Worm (Caenorhabditis elegans) whole organism, dauer: ENCODE data around the gene F52G2.3.
"Not testable (repeated sequence)": the region's sequence is repeated elsewhere in the genome, so short reads cannot be mapped to it uniquely, and the experiment has no call there.

Source experiments
- unc-62 ChIP-seq: sonication (generic microtip); optimal IDR thresholded peaks from 2 replicates; lab custom pipeline; 2017; ENCODE audit warnings: missing biosample characterization, missing genetic modification reagents, missing genetic modification characterization

Gene F52G2.3

DNA sequence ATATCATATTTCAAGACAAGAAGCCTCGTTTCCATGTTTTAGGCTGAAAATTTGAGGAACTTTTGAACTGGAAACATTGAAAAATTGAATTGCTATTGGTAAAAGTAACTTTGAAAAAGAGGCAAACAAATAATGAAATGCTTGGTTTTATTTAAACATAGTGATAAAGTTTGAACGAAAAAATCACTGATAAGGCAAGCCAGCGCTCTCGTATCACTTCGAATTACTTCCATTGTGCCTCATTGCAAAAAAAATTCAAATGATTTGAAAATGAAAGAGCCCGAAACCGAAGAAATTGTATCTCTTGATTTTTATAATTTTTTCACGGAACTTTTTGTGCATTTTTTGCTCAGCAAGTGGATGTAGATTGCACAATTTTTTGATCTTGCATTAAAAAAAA, at the start of gene F52G2.3:
TSS of gene F52G2.3 (minus strand) at position 43 of the 400 bp plus-strand sequence.
- TF ChIP-seq unc-62 (GFP tag; lab: Kevin White, UChicago): no peak

DNA sequence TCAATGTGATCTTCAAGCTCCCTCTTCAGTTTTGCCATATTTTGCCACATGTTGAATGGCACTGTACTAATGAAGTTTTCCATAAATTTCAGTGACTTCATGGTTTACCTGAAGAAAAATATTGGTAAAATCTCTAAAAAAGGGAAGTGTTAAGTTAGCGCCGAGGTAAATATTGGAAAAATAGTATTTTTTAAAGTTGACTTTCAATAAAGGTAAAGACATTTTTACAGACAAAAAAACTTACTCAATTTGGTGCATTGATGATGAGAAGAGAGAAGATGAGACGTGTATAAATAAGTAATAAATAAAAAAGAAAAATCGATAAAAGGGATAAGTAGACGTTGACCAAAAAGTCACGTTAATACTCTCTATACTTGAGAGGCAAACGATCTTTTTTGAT, 49.8 kb upstream of the F52G2.3 start, which contains the start of gene Y45F10B.9:
TSS of gene Y45F10B.9 (minus strand) at position 101 of the 400 bp plus-strand sequence.
- not testable (repeated sequence) for TF ChIP-seq unc-62 (GFP tag; lab: Kevin White, UChicago)

DNA sequence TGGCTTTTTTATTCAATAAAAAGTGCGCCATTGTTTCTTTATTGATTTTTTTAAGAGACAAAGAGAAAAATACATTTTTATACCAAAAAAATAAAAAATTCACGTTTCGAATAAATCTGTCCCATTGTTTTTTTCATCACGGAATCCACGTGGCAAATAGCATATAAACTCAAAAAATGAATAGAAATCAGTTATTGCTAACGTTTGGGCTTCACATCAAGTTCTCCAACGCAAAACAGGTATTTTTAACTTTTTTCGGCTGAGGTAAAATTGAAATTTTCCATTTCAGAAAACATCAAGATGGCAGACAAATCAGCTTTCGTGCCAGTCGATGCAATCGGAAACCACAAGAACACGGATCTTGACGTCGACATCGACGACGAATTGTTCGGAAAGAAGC, 45.3 kb upstream of the F52G2.3 start, which contains the start of gene Y45F10B.3:
TSS of gene Y45F10B.3 (plus strand) at position 301 of the 400 bp plus-strand sequence.
- TF ChIP-seq unc-62 (GFP tag; lab: Kevin White, UChicago): no peak

DNA sequence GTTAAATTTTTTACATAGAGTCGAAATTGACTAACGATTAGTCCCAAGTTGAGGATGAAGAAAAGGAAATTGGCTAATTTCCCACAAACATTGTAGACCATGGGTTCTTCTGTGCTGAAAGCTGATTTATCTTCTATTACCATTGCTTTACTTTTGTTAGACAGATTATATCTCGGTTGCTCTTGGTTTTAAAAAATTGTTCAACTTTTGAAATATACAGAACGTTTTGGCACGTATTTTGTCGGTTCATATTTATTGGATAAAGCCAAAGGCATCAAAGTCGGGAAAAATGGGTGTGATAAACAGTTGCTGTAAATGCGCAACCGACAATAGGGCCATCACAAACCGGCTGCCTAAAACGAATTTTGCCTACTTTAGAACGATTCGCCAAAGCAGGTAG, 43.6 kb upstream of the F52G2.3 start, which contains the start of gene tsp-5:
TSS of gene tsp-5 (minus strand) at position 101 of the 400 bp plus-strand sequence.
- no peak for TF ChIP-seq unc-62 (GFP tag; lab: Kevin White, UChicago)

DNA sequence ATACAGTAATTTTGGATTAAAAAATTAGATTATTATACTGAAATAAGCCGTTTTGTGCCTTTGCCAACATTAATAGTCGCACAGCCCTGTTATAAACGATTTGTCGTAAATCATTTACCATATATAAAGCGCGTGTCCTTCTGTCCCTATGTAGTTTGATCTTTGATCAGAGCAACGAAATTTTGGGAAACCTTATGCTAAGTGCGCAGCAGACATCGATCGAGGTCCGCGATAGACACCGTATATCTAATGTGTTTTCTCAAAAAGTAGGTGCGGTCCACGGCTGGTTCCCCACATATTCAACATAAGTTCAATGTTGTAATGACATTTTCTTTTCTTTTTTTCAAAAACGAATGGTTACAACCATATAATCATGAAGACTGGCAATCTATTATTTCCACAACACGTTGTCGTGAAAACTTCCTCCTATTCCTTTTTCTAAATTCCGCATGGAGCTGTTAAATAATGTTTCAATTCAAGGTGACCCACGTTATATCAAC, 40.6 kb upstream of the F52G2.3 start, which contains the start of gene sru-9:
TSS of gene sru-9 (plus strand) at position 450 of the 500 bp plus-strand sequence.
- not testable (repeated sequence) for TF ChIP-seq unc-62 (GFP tag; lab: Kevin White, UChicago)

DNA sequence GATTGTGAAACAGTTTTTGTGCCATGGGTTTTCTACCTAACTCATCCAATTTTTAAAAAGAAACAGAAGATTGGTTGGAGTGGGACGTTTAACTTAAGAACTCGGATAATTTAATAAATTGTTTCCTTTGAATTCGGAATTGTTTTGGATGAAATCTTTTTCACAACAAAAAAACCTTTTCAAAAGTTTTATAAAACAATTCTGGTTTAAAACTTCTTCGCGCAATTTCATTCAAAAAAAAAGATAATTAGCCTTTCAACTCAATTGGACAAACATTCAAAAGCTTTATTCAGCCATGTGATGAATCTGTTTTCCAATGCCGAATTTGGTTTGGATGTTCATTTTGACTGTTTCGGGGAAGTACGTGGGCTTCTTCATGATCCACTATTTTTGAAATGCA, 39.1 kb upstream of the F52G2.3 start, which contains the start of gene Y45F10B.12:
TSS of gene Y45F10B.12 (plus strand) at position 301 of the 400 bp plus-strand sequence.
- TF ChIP-seq unc-62 (GFP tag; lab: Kevin White, UChicago): no peak

DNA sequence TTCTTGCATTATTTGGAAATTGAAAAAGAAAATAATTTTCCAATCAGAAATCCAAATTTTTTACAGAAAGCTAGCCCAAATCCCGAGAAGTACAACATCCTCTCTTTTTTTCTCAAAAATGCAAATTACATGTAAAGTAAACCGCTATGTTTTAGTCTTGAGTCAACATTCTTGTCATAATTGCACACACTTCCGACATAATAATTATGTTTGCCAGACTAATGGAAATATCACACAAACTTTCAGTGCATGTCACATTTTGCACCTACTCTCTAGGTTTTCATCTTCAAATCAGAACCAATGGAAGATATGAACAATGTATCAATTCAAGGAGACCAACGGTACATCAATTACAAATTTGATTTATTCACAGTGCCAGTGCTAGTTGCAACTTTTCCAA, 36.6 kb upstream of the F52G2.3 start, which contains the start of gene sru-11:
TSS of gene sru-11 (plus strand) at position 301 of the 400 bp plus-strand sequence.
- no peak for TF ChIP-seq unc-62 (GFP tag; lab: Kevin White, UChicago)

DNA sequence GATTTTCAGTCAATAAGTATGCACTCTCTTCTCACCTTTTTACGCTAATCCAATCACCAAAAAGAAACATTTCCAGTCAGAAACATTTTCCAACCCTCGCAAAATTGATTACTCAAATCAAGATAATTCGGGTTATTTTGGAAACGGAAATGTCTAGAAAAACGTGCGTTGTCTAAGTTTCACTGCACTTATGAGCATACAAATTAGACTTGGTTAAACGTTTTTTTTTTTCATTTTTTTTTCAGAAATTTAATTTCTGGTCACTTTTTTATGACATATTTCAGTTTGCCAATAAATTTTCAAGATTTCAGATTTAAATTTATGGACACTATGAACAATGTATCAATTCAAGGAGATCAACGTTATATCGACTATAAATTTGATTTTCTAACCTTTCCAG, 34.9 kb upstream of the F52G2.3 start, which contains the start of gene sru-12:
TSS of gene sru-12 (plus strand) at position 301 of the 400 bp plus-strand sequence.
- TF ChIP-seq unc-62 (GFP tag; lab: Kevin White, UChicago): no peak

DNA sequence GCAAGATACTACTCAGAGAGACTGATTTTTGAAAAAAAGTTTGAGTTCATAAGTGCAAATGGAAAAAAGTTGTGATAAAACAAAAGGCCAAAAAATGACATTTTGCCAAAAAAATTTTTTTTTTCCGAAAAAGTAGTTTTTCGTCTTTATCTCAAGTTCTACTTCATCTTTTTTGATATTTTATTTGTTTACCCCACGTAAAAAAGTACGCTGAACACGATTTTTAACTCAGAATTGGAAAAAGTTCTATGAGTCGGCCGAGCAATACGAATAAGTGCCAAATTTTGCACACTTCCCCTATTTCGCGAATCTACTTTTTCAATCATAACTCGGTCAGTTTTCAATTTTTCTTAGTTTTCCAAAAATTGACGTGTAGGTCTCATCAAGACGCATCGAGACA, 30.9 kb upstream of the F52G2.3 start, which contains the start of gene sru-16:
TSS of gene sru-16 (plus strand) at position 301 of the 400 bp plus-strand sequence.
- not testable (repeated sequence) for TF ChIP-seq unc-62 (GFP tag; lab: Kevin White, UChicago)

DNA sequence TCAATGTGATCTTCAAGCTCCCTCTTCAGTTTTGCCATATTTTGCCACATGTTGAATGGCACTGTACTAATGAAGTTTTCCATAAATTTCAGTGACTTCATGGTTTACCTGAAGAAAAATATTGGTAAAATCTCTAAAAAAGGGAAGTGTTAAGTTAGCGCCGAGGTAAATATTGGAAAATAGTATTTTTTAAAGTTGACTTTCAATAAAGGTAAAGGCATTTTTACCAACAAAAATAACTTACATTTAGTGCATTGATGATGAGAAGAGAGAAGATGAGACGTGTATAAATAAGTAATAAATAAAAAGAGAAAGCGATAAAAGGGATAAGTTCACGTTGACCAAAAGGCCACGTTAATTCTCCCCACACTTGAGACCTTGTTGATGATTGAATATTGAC, 30.1 kb upstream of the F52G2.3 start, which contains the start of gene Y45F10B.8:
TSS of gene Y45F10B.8 (minus strand) at position 101 of the 400 bp plus-strand sequence.
- not testable (repeated sequence) for TF ChIP-seq unc-62 (GFP tag; lab: Kevin White, UChicago)

DNA sequence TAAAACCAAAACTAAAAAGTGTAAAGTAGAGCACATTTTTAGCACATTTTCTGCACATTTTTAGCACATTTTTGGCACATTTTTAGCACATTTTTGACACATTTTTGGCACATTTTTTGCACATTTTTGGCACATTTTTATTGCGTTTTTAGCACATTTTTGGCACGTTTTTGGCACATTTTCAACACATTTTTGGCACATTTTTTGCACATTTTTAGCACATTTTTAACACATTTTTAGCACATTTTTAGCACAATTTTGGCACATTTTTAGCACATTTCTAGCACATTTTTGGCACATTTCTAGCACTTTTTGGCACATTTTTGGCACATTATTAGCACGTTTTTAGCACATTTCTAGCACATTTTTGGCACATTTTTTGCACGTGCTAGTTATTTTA, 27.6 kb upstream of the F52G2.3 start:
- TF ChIP-seq unc-62 (GFP tag; lab: Kevin White, UChicago): no peak

DNA sequence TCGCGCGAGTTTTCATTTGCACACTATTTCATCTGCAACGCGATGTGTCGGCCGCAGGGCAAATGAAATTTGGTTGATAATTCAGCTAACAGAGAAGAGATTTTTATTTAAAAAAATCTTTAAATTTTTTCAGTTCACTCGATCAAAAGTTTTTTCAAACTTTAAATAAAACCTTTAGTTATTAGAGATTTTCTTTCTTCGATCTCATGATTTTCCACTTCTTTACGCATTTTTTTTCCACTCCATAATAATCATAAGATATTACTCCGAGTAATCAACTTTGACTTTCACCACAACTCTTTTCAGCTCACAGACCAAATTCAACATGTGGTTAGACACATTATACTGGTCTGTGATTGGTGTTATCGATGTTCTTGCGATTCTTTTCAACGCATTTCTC, 26.7 kb upstream of the F52G2.3 start, which contains the start of gene srd-10:
TSS of gene srd-10 (plus strand) at position 301 of the 400 bp plus-strand sequence.
- no peak for TF ChIP-seq unc-62 (GFP tag; lab: Kevin White, UChicago)

DNA sequence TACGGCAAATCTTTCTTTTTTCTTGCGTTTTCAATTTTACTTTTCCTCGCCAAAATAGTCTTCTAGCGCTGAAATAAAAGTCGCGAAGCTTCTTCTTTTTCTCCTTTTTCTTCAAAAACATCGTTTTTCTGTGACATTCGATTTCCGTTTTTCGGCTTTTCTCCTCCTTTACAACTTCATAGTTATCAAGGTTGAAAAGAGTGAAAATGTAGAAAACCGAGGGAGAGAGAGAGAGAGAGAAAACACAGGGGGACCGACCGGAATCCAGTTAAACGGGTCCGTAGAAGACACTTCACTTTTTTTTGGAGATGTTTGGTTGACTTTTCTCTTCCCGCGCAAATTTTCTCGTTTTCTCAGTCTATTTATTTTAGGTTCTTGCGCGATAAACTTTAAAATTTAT, 16.3 kb upstream of the F52G2.3 start:
- no peak for TF ChIP-seq unc-62 (GFP tag; lab: Kevin White, UChicago)

DNA sequence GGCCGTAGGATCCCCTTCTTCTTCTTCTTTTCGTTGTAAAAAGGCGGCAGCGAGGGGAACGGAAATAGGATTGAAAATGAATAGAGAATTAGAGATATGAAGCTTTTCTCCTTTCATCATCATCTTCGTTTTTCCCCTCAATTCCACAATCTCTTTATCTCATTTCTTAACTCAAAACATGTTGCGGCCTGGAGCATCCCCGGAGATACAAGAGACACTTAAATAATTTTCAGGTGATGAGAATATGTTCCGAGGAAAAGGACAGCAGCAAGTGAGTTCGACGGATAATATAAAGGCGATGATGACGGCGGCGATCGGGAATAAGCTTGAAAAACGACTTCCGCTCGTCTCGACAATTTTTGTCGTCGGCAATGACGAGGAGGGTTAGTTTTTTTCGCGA, 13.6 kb upstream of the F52G2.3 start, which contains the start of the genes Y45F10B.13 and qui-1:
TSS of gene Y45F10B.13 (minus strand) at position 101 of the 400 bp plus-strand sequence.
TSS of gene qui-1 (plus strand) at position 233 of the 400 bp plus-strand sequence.
- TF ChIP-seq unc-62 (GFP tag; lab: Kevin White, UChicago): no peak

DNA sequence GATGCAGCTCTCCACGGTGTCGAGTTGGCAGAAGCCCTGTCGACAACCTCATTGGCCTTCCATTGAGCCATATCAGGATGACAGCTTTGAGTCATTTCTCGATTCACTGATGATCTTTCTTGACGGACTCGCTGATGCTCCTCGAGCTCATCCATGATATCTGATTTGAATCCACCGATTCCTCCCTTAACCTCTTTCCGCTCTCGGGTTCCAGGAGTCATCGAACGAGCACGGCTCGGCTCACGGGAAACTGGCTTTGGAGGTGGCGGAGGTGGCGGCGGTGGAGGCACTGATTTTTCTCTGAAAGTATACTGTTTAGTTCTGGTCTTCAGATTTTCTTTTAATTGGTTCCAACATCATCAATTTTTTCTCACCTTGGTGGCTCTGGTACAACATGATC, 11.0 kb upstream of the F52G2.3 start:
- TF ChIP-seq unc-62 (GFP tag; lab: Kevin White, UChicago): no peak

DNA sequence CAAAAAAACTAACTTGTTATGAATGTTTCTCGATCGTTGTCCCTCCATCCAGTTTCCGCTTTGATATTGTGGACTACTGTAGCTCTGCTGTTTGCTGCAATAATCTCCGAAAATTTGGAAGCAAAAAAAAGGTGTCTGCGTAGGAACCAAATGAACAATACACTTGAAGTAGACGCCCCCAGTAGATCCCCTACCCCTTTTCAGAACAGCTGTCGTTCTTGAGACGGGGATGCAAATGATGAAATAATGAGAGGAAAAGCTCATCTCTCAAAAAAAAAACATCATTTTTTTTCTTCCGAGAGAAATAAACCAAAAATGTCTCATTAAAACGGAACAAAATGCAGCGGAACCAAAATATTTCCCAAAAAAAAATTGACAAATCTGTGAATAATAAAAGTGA, 9.4 kb upstream of the F52G2.3 start:
- no peak for TF ChIP-seq unc-62 (GFP tag; lab: Kevin White, UChicago)
